Fruit fly (Drosophila melanogaster) whole organism, embryonic: Measurements from ENCODE around the gene PCNA2.

Source experiments
- CG10274 ChIP-seq: fragments of 200-800 bp; sonication (Bioruptor generic); optimal IDR thresholded peaks from 3 replicates; lab custom pipeline; 2017; ENCODE audit warnings: missing biosample characterization, mild to moderate bottlenecking, missing genetic modification characterization
- CG15479 ChIP-seq: fragments of 200-800 bp; sonication (Bioruptor generic); optimal IDR thresholded peaks from 3 replicates; lab custom pipeline; 2019; ENCODE audit warnings: missing biosample characterization, mild to moderate bottlenecking, missing genetic modification characterization, moderate library complexity
- CG15514 ChIP-seq: fragments of 200-800 bp; sonication (Bioruptor generic); optimal IDR thresholded peaks from 3 replicates; lab custom pipeline; 2017; ENCODE audit warnings: missing biosample characterization, missing genetic modification characterization, mild to moderate bottlenecking, moderate library complexity, missing genetic modification reagents
- CG17385 ChIP-seq: fragments of 200-800 bp; sonication (Bioruptor generic); optimal IDR thresholded peaks from 3 replicates; lab custom pipeline; 2018; ENCODE audit warnings: missing biosample characterization, mild to moderate bottlenecking, missing genetic modification characterization
- CG34376 ChIP-seq: fragments of 200-800 bp; sonication (Bioruptor generic); optimal IDR thresholded peaks from 2 replicates; lab custom pipeline; 2018; ENCODE audit warnings: missing biosample characterization, mild to moderate bottlenecking, missing genetic modification characterization
- CG5245 ChIP-seq: fragments of 200-800 bp; sonication (Bioruptor generic); optimal IDR thresholded peaks from 3 replicates; lab custom pipeline; 2016; ENCODE audit warnings: missing biosample characterization, missing genetic modification characterization
- CG6175 ChIP-seq: fragments of 200-800 bp; sonication (Bioruptor generic); IDR thresholded peaks from 3 replicates; pipeline ENCODE4 v1.3.6; 2022; ENCODE audit warnings: missing biosample characterization, missing genetic modification characterization
- CG6272 ChIP-seq: fragments of 200-800 bp; sonication (Bioruptor generic); IDR thresholded peaks from 2 replicates; pipeline ENCODE4 v1.3.6; 2022; ENCODE audit warnings: missing biosample characterization, missing genetic modification characterization
- CG8359 ChIP-seq: fragments of 200-800 bp; sonication (Bioruptor generic); optimal IDR thresholded peaks from 2 replicates; lab custom pipeline; 2017; ENCODE audit warnings: missing biosample characterization, mild to moderate bottlenecking, missing genetic modification characterization, borderline replicate concordance
- CG8388 ChIP-seq: fragments of 200-800 bp; sonication (Bioruptor generic); optimal IDR thresholded peaks from 2 replicates; lab custom pipeline; 2019; ENCODE audit warnings: missing biosample characterization, mild to moderate bottlenecking, missing genetic modification characterization, moderate library complexity
- D19A ChIP-seq: fragments of 200-800 bp; optimal IDR thresholded peaks from 3 replicates; lab custom pipeline; 2019; ENCODE audit warnings: missing biosample characterization, mild to moderate bottlenecking, missing genetic modification characterization, moderate library complexity
- Dad ChIP-seq: fragments of 200-800 bp; sonication (Bioruptor generic); optimal IDR thresholded peaks from 3 replicates; lab custom pipeline; 2016; ENCODE audit warnings: missing biosample characterization, missing genetic modification characterization
- Dfd ChIP-seq, 2 experiments: fragments of >200 bp; optimal IDR thresholded peaks; 2 replicates each; lab custom pipeline; 2017; ENCODE audit warnings: missing biosample characterization in 2 of 2, missing genetic modification characterization in 2 of 2
- Dip3 ChIP-seq: fragments of 200-800 bp; sonication (Bioruptor generic); optimal IDR thresholded peaks from 3 replicates; lab custom pipeline; 2016; ENCODE audit warnings: missing biosample characterization, missing genetic modification characterization
- Eip74EF ChIP-seq, 2 experiments: fragments of 200-800 bp in 1 of 2; fragments of >200 bp in 1 of 2; sonication (Bioruptor generic) in 1 of 2; optimal IDR thresholded peaks; 2 replicates each; lab custom pipeline; 2017 to 2019; ENCODE audit warnings: missing biosample characterization in 2 of 2, missing genetic modification characterization in 2 of 2, mild to moderate bottlenecking in 1 of 2, moderate library complexity in 1 of 2
- H2.0 ChIP-seq: fragments of 200-800 bp; sonication (Bioruptor generic); IDR thresholded peaks from 2 replicates; pipeline ENCODE4 v1.3.6; 2022; ENCODE audit warnings: missing biosample characterization, missing genetic modification characterization
- HHEX ChIP-seq: fragments of 200-800 bp; sonication (Bioruptor generic); optimal IDR thresholded peaks from 3 replicates; lab custom pipeline; 2017; ENCODE audit warnings: missing biosample characterization, mild to moderate bottlenecking, missing genetic modification characterization, missing genetic modification reagents
- NK7.1 ChIP-seq: fragments of 200-800 bp; sonication (Bioruptor generic); optimal IDR thresholded peaks from 3 replicates; lab custom pipeline; 2016; ENCODE audit warnings: missing biosample characterization, missing genetic modification characterization
- Optix ChIP-seq: fragments of 200-800 bp; sonication (Bioruptor generic); IDR thresholded peaks from 3 replicates; pipeline ENCODE4 v1.3.6; 2022; ENCODE audit warnings: missing biosample characterization, missing genetic modification characterization
- Scr ChIP-seq: fragments of 200-800 bp; sonication (Bioruptor generic); IDR thresholded peaks from 2 replicates; pipeline ENCODE4 v1.3.6; 2022; ENCODE audit warnings: missing biosample characterization, missing genetic modification characterization; ENCODE audit not compliant: partially characterized antibody
- Trl ChIP-seq, 3 experiments: fragments of >200 bp in 2 of 3; fragments of 200-800 bp in 1 of 3; sonication (Bioruptor generic) in 1 of 3; optimal IDR thresholded peaks; 2 replicates in 1 of 3; 3 replicates in 2 of 3; lab custom pipeline; 2016 to 2017; ENCODE audit warnings: missing biosample characterization in 1 of 3, missing genetic modification characterization in 1 of 3
- Xrp1 ChIP-seq: fragments of 200-800 bp; sonication (Bioruptor generic); IDR thresholded peaks from 2 replicates; pipeline ENCODE4 v1.3.6; 2022; ENCODE audit warnings: missing biosample characterization, missing genetic modification characterization
- ara ChIP-seq: fragments of 200-800 bp; sonication (Bioruptor generic); IDR thresholded peaks from 2 replicates; pipeline ENCODE4 v1.3.6; 2022; ENCODE audit warnings: missing biosample characterization, missing genetic modification characterization
- bbx ChIP-seq: fragments of 200-800 bp; sonication (Bioruptor generic); IDR thresholded peaks from 2 replicates; pipeline ENCODE4 v1.3.6; 2022; ENCODE audit warnings: missing biosample characterization, missing genetic modification characterization; ENCODE audit not compliant: partially characterized antibody
- cad ChIP-seq: fragments of >200 bp; optimal IDR thresholded peaks from 2 replicates; lab custom pipeline; 2017; ENCODE audit warnings: missing biosample characterization, missing genetic modification characterization
- cato ChIP-seq: fragments of 200-800 bp; sonication (Bioruptor generic); optimal IDR thresholded peaks from 2 replicates; lab custom pipeline; 2016; ENCODE audit warnings: missing biosample characterization, missing genetic modification characterization, borderline replicate concordance
- ci ChIP-seq: fragments of 200-800 bp; sonication (Bioruptor generic); IDR thresholded peaks from 3 replicates; pipeline ENCODE4 v1.3.6; 2022; ENCODE audit warnings: missing biosample characterization, missing genetic modification characterization
- crc ChIP-seq: fragments of 200-800 bp; sonication (Bioruptor generic); optimal IDR thresholded peaks from 2 replicates; lab custom pipeline; 2016; ENCODE audit warnings: missing biosample characterization, missing genetic modification characterization
- dati ChIP-seq: fragments of 200-800 bp; sonication (Bioruptor generic); IDR thresholded peaks from 2 replicates; pipeline ENCODE4 v1.3.6; 2022; ENCODE audit warnings: missing biosample characterization, missing genetic modification characterization
- emc ChIP-seq: fragments of 200-800 bp; sonication (Bioruptor generic); optimal IDR thresholded peaks from 2 replicates; lab custom pipeline; 2016; ENCODE audit warnings: missing biosample characterization, missing genetic modification characterization
- eyg ChIP-seq: fragments of 200-800 bp; sonication (Bioruptor generic); optimal IDR thresholded peaks from 3 replicates; lab custom pipeline; 2016; ENCODE audit warnings: missing biosample characterization, missing genetic modification characterization
- fd96Cb ChIP-seq: fragments of 200-800 bp; sonication (Bioruptor generic); optimal IDR thresholded peaks from 2 replicates; lab custom pipeline; 2018; ENCODE audit warnings: missing biosample characterization, mild to moderate bottlenecking, missing genetic modification characterization, moderate library complexity
- ftz-f1 ChIP-seq: fragments of 200-800 bp; sonication (Bioruptor generic); optimal IDR thresholded peaks from 2 replicates; lab custom pipeline; 2016; ENCODE audit warnings: missing biosample characterization, missing genetic modification characterization
- gfzf ChIP-seq: fragments of 200-800 bp; sonication (Bioruptor generic); optimal IDR thresholded peaks from 2 replicates; lab custom pipeline; 2016; ENCODE audit warnings: missing biosample characterization, mild to moderate bottlenecking, missing genetic modification characterization, moderate library complexity
- grau ChIP-seq: fragments of 200-800 bp; optimal IDR thresholded peaks from 3 replicates; lab custom pipeline; 2019; ENCODE audit warnings: missing biosample characterization, mild to moderate bottlenecking, missing genetic modification characterization, moderate library complexity
- hkb ChIP-seq, 2 experiments: fragments of 200-800 bp in 1 of 2; fragments of >200 bp in 1 of 2; sonication (Bioruptor generic) in 1 of 2; IDR thresholded peaks in 1 of 2; optimal IDR thresholded peaks in 1 of 2; 2 replicates each; pipeline versions ENCODE4 v1.3.6 to Lab custom; 2017 to 2022; ENCODE audit warnings: missing biosample characterization in 1 of 2, missing genetic modification characterization in 1 of 2
- jumu ChIP-seq: fragments of 200-800 bp; sonication (Bioruptor generic); optimal IDR thresholded peaks from 3 replicates; lab custom pipeline; 2016; ENCODE audit warnings: missing biosample characterization, missing genetic modification characterization
- kah ChIP-seq: fragments of 200-800 bp; sonication (Bioruptor generic); optimal IDR thresholded peaks from 2 replicates; lab custom pipeline; 2018; ENCODE audit warnings: missing biosample characterization, mild to moderate bottlenecking, missing genetic modification characterization
- knrl ChIP-seq: fragments of 200-800 bp; sonication (Bioruptor generic); IDR thresholded peaks from 3 replicates; pipeline ENCODE4 v1.3.6; 2022; ENCODE audit warnings: missing biosample characterization, missing genetic modification characterization; ENCODE audit not compliant: partially characterized antibody
- maf-S ChIP-seq: fragments of 200-800 bp; sonication (Bioruptor generic); optimal IDR thresholded peaks from 2 replicates; lab custom pipeline; 2016; ENCODE audit warnings: missing biosample characterization, missing genetic modification characterization
- pan ChIP-seq, 4 experiments: fragments of >200 bp in 3 of 4; fragments of 200-800 bp in 1 of 4; sonication (Bioruptor generic) in 1 of 4; optimal IDR thresholded peaks in 3 of 4; IDR thresholded peaks in 1 of 4; 2 replicates each; pipeline versions ENCODE4 v1.3.6 to Lab custom; 2017 to 2022; ENCODE audit warnings: missing biosample characterization in 2 of 4, missing genetic modification characterization in 2 of 4, mixed read lengths in 1 of 4
- rib ChIP-seq: fragments of 200-800 bp; sonication (Bioruptor generic); IDR thresholded peaks from 2 replicates; pipeline ENCODE4 v1.3.6; 2022; ENCODE audit warnings: missing biosample characterization, missing genetic modification characterization
- ro ChIP-seq: fragments of 200-800 bp; sonication (Bioruptor generic); IDR thresholded peaks from 2 replicates; pipeline ENCODE4 v1.3.6; 2022; ENCODE audit warnings: missing biosample characterization, missing genetic modification characterization
- sim ChIP-seq: fragments of 200-800 bp; sonication (Bioruptor generic); IDR thresholded peaks from 2 replicates; pipeline ENCODE4 v1.3.6; 2022; ENCODE audit warnings: missing biosample characterization, missing genetic modification characterization
- twi ChIP-seq: fragments of 200-800 bp; optimal IDR thresholded peaks from 2 replicates; lab custom pipeline; 2019; ENCODE audit warnings: missing biosample characterization, mild to moderate bottlenecking, missing genetic modification characterization, moderate library complexity
- vnd ChIP-seq: fragments of 200-800 bp; sonication (Bioruptor generic); IDR thresholded peaks from 3 replicates; pipeline ENCODE4 v1.3.6; 2022; ENCODE audit warnings: missing biosample characterization, missing genetic modification characterization; ENCODE audit not compliant: partially characterized antibody
- vvl ChIP-seq: fragments of 200-800 bp; sonication (Bioruptor generic); IDR thresholded peaks from 2 replicates; pipeline ENCODE4 v1.3.6; 2022; ENCODE audit warnings: missing biosample characterization, missing genetic modification characterization
- wek ChIP-seq: fragments of 200-800 bp; sonication (Bioruptor generic); optimal IDR thresholded peaks from 3 replicates; lab custom pipeline; 2018; ENCODE audit warnings: missing biosample characterization, mild to moderate bottlenecking, missing genetic modification characterization, moderate library complexity

Gene PCNA2

DNA sequence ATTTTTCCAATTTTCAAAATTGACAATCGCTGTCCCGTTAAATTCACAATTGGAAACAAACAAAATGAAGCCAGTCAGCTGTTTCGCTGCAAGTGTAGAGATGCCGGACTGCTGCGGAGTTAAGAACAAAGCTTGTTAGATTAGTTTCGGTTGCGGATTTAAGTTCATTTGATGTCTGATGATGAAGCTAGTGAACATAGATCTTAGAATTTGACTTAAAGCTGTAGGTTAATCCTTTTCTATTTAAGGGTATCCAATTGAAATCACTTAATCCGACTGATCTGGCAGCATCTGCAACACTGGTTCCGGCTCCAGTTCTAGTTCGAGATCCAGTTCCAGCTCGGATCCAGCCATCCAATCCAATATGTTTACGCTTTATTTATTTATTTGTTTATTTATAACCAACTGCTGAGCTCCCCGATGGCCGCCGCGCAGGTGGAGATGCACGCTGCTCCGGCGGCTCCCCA, at the start of gene PCNA2, which contains the start of gene CG10366 (continued):
- TF ChIP-seq bbx (GFP tag; lab: Robert Waterston, UW) (no peak), H2.0 (GFP tag; lab: Robert Waterston, UW) (peak; percentile 66), D19A (peak; percentile 6), ftz-f1 (peak; percentile 60), emc (GFP tag; lab: Kevin White, UChicago) (peak; percentile 49), CG6175 (GFP tag; lab: Robert Waterston, UW) (no peak), NK7.1 (GFP tag; lab: Kevin White, UChicago) (peak; percentile 2), CG5245 (GFP tag; lab: Kevin White, UChicago) (peak; percentile 48), sim (GFP tag; lab: Robert Waterston, UW) (no peak), HHEX (peak; percentile 54), maf-S (peak; percentile 59), knrl (GFP tag; lab: Robert Waterston, UW) (peak; percentile 80), CG34376 (GFP tag; lab: Kevin White, UChicago) (peak; percentile 70), CG6272 (GFP tag; lab: Robert Waterston, UW) (no peak), Trl (optimal IDR thresholded peaks at IDR 0.05; lab: Kevin White, UChicago) (no peak), Trl (GFP tag; optimal IDR thresholded peaks at IDR 0.05; lab: Kevin White, UChicago) (peak; percentile 85), Scr (peak; percentile 57), hkb (optimal IDR thresholded peaks at IDR 0.05; lab: Kevin White, UChicago) (peak; percentile 79), hkb (GFP tag; IDR thresholded peaks at IDR 0.05; lab: Robert Waterston, UW) (0 out of 2 replicates have a peak, but pooled peaks have one; percentile 23), Xrp1 (GFP tag; lab: Robert Waterston, UW) (peak; percentile 61; the same call in 1 of the 2 replicates), cato (peak; percentile 37), twi (tag; lab: Kevin White, UChicago) (peak; percentile 57), wek (GFP tag; lab: Kevin White, UChicago) (no peak), ara (GFP tag; lab: Robert Waterston, UW) (peak; percentile 51; the same call in 1 of the 2 replicates), rib (GFP tag; lab: Robert Waterston, UW) (no peak), CG8388 (GFP tag; lab: Kevin White, UChicago) (peak; percentile 26), cad (GFP tag; lab: Kevin White, UChicago) (no peak), Eip74EF (GFP tag; optimal IDR thresholded peaks at IDR 0.05; lab: Kevin White, UChicago) (peak in 1 of 2 experiments; percentile 8), kah (no peak), grau (tag; lab: Kevin White, UChicago) (peak; percentile 65), eyg (GFP tag; lab: Kevin White, UChicago) (no peak), fd96Cb (tag; lab: Kevin White, UChicago) (peak; percentile 3), CG8359 (GFP tag; lab: Kevin White, UChicago) (no peak), Dip3 (GFP tag; lab: Kevin White, UChicago) (peak; percentile 69), Dfd (GFP tag; optimal IDR thresholded peaks at IDR 0.05; lab: Kevin White, UChicago) (no peak), CG10274 (GFP tag; lab: Kevin White, UChicago) (no peak), vnd (GFP tag; lab: Robert Waterston, UW) (peak; percentile 39; the same call in 1 of the 3 replicates), CG15514 (GFP tag; lab: Kevin White, UChicago) (peak; percentile 100), Optix (GFP tag; lab: Robert Waterston, UW) (no peak), dati (GFP tag; lab: Robert Waterston, UW) (no peak), pan (optimal IDR thresholded peaks at IDR 0.05; lab: Kevin White, UChicago) (no peak), pan (GFP tag; optimal IDR thresholded peaks at IDR 0.05 in 1 of 2, IDR thresholded peaks at IDR 0.05 in 1 of 2) (peak in 1 of 2 experiments; percentile 48), Dad (GFP tag; lab: Kevin White, UChicago) (peak; percentile 69), jumu (GFP tag; lab: Kevin White, UChicago) (peak; percentile 78), crc (GFP tag; lab: Kevin White, UChicago) (no peak), ci (GFP tag; lab: Robert Waterston, UW) (peak; percentile 48; the same call in 2 of the 3 replicates), gfzf (peak; percentile 6), vvl (GFP tag; lab: Robert Waterston, UW) (peak; percentile 54; the same call in 1 of the 2 replicates), ro (GFP tag; lab: Robert Waterston, UW) (no peak), CG15479 (GFP tag; lab: Kevin White, UChicago) (no peak), CG17385 (peak; percentile 44)
